Worm (Caenorhabditis elegans): ENCODE measurements around the gene C05D11.1.

C05D11.1 gene

ce11 chrIII:6464113-6464571, 27.7 kb downstream of the C05D11.1 start (continued):
- TF ChIP-seq ceh-9 (tag; optimal IDR thresholded peaks at IDR 0.05) (no peak), ref-2 (tag; optimal IDR thresholded peaks at IDR 0.05) (peak; percentile 28), ceh-34 (tag; optimal IDR thresholded peaks at IDR 0.05) (peak; percentile 39), F13H6.1 (tag; optimal IDR thresholded peaks at IDR 0.05) (peak; percentile 5), unc-3 (GFP tag; conservative IDR thresholded peaks at IDR 0.05) (peak; percentile 41; the same call in 1 of the 2 replicates), unc-3 (tag; optimal IDR thresholded peaks at IDR 0.05) (no peak), ceh-31 (tag; optimal IDR thresholded peaks at IDR 0.05) (peak; percentile 75), eyg-1 (tag; optimal IDR thresholded peaks at IDR 0.05) (peak; percentile 32), ceh-18 (tag; optimal IDR thresholded peaks at IDR 0.05) (peak; percentile 83), ceh-14 (tag; optimal IDR thresholded peaks at IDR 0.05) (peak; percentile 24), pag-3 (tag; optimal IDR thresholded peaks at IDR 0.05; ENCODE audit: borderline replicate concordance) (no peak), hlh-15 (tag; optimal IDR thresholded peaks at IDR 0.05) (no peak), K02D7.2 (tag; optimal IDR thresholded peaks at IDR 0.05) (no peak), sdc-2 (tag; optimal IDR thresholded peaks at IDR 0.05) (peak; percentile 5), C08G9.2 (tag; optimal IDR thresholded peaks at IDR 0.05) (peak; percentile 18)

- TF ChIP-seq ceh-34 (tag; optimal IDR thresholded peaks at IDR 0.05) (no peak), pag-3 (tag; optimal IDR thresholded peaks at IDR 0.05; ENCODE audit: borderline replicate concordance) (no peak), sox-2 (GFP tag; IDR thresholded peaks at IDR 0.05) (no peak), pros-1 (tag; optimal IDR thresholded peaks at IDR 0.05) (no peak), eyg-1 (tag; optimal IDR thresholded peaks at IDR 0.05) (no peak), ceh-22 (tag; optimal IDR thresholded peaks at IDR 0.05) (no peak), T23F11.4 (GFP tag; optimal IDR thresholded peaks at IDR 0.05) (no peak), ceh-6 (GFP tag; optimal IDR thresholded peaks at IDR 0.05) (no peak), hlh-6 (tag; optimal IDR thresholded peaks at IDR 0.05) (no peak), pqm-1 (tag; optimal IDR thresholded peaks at IDR 0.05) (no peak), hlh-15 (tag; optimal IDR thresholded peaks at IDR 0.05) (no peak), unc-55 (GFP tag; optimal IDR thresholded peaks at IDR 0.05) (no peak), ama-1 (optimal IDR thresholded peaks at IDR 0.05) (no peak), ceh-18 (tag; optimal IDR thresholded peaks at IDR 0.05) (no peak), rnt-1 (tag; optimal IDR thresholded peaks at IDR 0.05) (no peak)
Measured at ce11 chrIII:6464913-6465312, 28.5 kb downstream of the C05D11.1 start, which contains the start of gene nduf-2.2. nduf-2.2 (plus strand) TSS chrIII:6465222.

ce11 chrIII:6467005-6467404, 30.6 kb downstream of the C05D11.1 start, which contains the start of gene T26A5.2:
T26A5.2 (plus strand) TSS chrIII:6467305.
- no peak for TF ChIP-seq K09A11.1 (tag; optimal IDR thresholded peaks at IDR 0.05; ENCODE audit: insufficient read depth)
- TF ChIP-seq syd-9 (tag; optimal IDR thresholded peaks at IDR 0.05): no peak
- no peak for TF ChIP-seq lin-11 (tag; optimal IDR thresholded peaks at IDR 0.05)
- TF ChIP-seq madf-2 (tag; optimal IDR thresholded peaks at IDR 0.05): no peak
- TF ChIP-seq ceh-31 (tag; optimal IDR thresholded peaks at IDR 0.05): no peak

ce11 chrIII:6471451-6471850, 35.0 kb downstream of the C05D11.1 start, which contains the start of gene wht-6:
wht-6 (plus strand) TSS chrIII:6471751.
- no peak for TF ChIP-seq fkh-6 (tag; optimal IDR thresholded peaks at IDR 0.05)
- no peak for TF ChIP-seq ref-2 (tag; optimal IDR thresholded peaks at IDR 0.05)
- TF ChIP-seq ahr-1 (tag; optimal IDR thresholded peaks at IDR 0.05): no peak
- TF ChIP-seq ceh-2 (tag; optimal IDR thresholded peaks at IDR 0.05): no peak
- TF ChIP-seq unc-86 (tag; optimal IDR thresholded peaks at IDR 0.05): no peak
- TF ChIP-seq sox-2 (GFP tag; IDR thresholded peaks at IDR 0.05): no peak
- TF ChIP-seq zip-5 (tag; optimal IDR thresholded peaks at IDR 0.05): no peak
- TF ChIP-seq nhr-232 (tag; optimal IDR thresholded peaks at IDR 0.05): no peak
- TF ChIP-seq ceh-14 (tag; optimal IDR thresholded peaks at IDR 0.05): no peak
- no peak for TF ChIP-seq ceh-24 (tag; optimal IDR thresholded peaks at IDR 0.05)
- no peak for TF ChIP-seq ceh-9 (tag; optimal IDR thresholded peaks at IDR 0.05)
- TF ChIP-seq unc-55 (GFP tag; optimal IDR thresholded peaks at IDR 0.05): no peak
- no peak for TF ChIP-seq Y22D7AL.16 (tag; optimal IDR thresholded peaks at IDR 0.05)
- no peak for TF ChIP-seq ceh-48 (tag; optimal IDR thresholded peaks at IDR 0.05)
- TF ChIP-seq ztf-16 (tag; optimal IDR thresholded peaks at IDR 0.05): no peak
